Fruit fly (Drosophila melanogaster): ENCODE measurements around the gene CG42780.

Gene CG42780

DNA sequence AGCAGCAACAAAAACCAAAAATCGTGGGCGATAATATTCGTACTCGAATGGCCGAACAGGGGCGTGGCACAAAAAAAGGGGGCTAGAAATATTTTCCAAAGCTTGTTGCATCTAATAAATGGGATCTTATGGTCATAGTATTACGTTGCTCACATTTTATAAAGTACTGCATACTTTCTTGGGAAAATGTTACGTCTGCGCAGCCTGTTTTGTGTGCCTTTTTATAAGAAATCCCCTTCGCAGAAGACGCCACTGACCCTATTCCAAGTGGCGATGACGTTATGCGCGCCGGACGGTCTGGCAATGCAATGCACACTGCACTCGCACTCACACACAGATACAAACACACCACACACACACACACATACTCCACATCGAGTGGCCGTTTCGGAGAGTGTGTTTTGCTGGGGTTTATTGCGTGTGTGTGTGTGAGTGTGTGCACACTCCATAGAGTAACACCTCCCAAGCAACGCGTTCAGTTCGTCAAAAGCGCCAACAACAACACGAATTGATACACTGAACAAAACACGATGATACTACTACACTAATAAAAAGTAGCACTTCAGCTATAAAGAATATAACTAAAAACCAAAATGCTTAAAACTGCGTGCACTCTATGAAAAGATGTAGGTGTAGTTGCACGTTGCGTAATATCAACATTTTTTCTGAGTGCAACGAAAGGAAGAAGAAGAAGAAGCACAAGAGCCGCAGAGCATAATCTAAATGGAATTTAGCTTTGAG lies 38.7 kb downstream of the CG42780 start (continued):
- TF ChIP-seq Taf1 (GFP tag; IDR thresholded peaks at IDR 0.05) (no peak), CG31388 (GFP tag; optimal IDR thresholded peaks at IDR 0.05) (peak; percentile 34), ap (GFP tag; IDR thresholded peaks at IDR 0.05) (peak; percentile 84), CG12155 (GFP tag; optimal IDR thresholded peaks at IDR 0.05) (peak; percentile 34), ab (GFP tag; optimal IDR thresholded peaks at IDR 0.05) (peak; percentile 38), tx (GFP tag; optimal IDR thresholded peaks at IDR 0.05) (peak; percentile 61), CG7357 (GFP tag; IDR thresholded peaks at IDR 0.05) (peak; percentile 72), Bgb (GFP tag; IDR thresholded peaks at IDR 0.05; ENCODE audit: partially characterized antibody) (no peak), bab2 (GFP tag; optimal IDR thresholded peaks at IDR 0.05) (peak; percentile 74), CG6813 (GFP tag; optimal IDR thresholded peaks at IDR 0.05) (peak; percentile 68), CG7987 (GFP tag; optimal IDR thresholded peaks at IDR 0.05) (peak; percentile 45), CG16813 (GFP tag; IDR thresholded peaks at IDR 0.05; ENCODE audit: partially characterized antibody) (no peak), CG12299 (tag; optimal IDR thresholded peaks at IDR 0.05) (peak; percentile 43), CG1792 (GFP tag; optimal IDR thresholded peaks at IDR 0.05) (peak; percentile 80), CG17912 (GFP tag; optimal IDR thresholded peaks at IDR 0.05) (peak; percentile 63), ara (GFP tag; IDR thresholded peaks at IDR 0.05) (peak; percentile 94), wdn (GFP tag; IDR thresholded peaks at IDR 0.05) (peak; percentile 48; the same call in 1 of the 2 replicates), CG13296 (GFP tag; optimal IDR thresholded peaks at IDR 0.05) (peak; percentile 13), Chrac-16 (GFP tag; optimal IDR thresholded peaks at IDR 0.05) (peak; percentile 80), twi (tag; optimal IDR thresholded peaks at IDR 0.05) (peak; percentile 70), CG1603 (tag; optimal IDR thresholded peaks at IDR 0.05) (peak; percentile 97), HLH54F (GFP tag; optimal IDR thresholded peaks at IDR 0.05) (peak; percentile 36), CG3407 (GFP tag; optimal IDR thresholded peaks at IDR 0.05) (peak; percentile 82), D (optimal IDR thresholded peaks at IDR 0.05) (no peak), D (GFP tag; optimal IDR thresholded peaks at IDR 0.05) (peak; percentile 68), CG4730 (GFP tag; IDR thresholded peaks at IDR 0.05) (peak; percentile 78), CG12659 (GFP tag; optimal IDR thresholded peaks at IDR 0.05) (peak; percentile 64), CG17385 (GFP tag; optimal IDR thresholded peaks at IDR 0.05) (peak; percentile 90), CG12391 (tag; optimal IDR thresholded peaks at IDR 0.05) (peak; percentile 76), ftz-f1 (GFP tag; optimal IDR thresholded peaks at IDR 0.05) (no peak), tin (GFP tag; optimal IDR thresholded peaks at IDR 0.05) (peak; percentile 72), CG10979 (tag; optimal IDR thresholded peaks at IDR 0.05) (peak; percentile 87), CG10267 (tag; optimal IDR thresholded peaks at IDR 0.05) (peak; percentile 68), CG6175 (GFP tag; IDR thresholded peaks at IDR 0.05) (no peak; the same call in 2 of the 3 replicates), mirr (GFP tag; optimal IDR thresholded peaks at IDR 0.05) (no peak), slbo (GFP tag; IDR thresholded peaks at IDR 0.05) (peak; percentile 49), Oaz (GFP tag; IDR thresholded peaks at IDR 0.05) (peak; percentile 39), btn (GFP tag; optimal IDR thresholded peaks at IDR 0.05) (peak; percentile 66), trh (GFP tag; optimal IDR thresholded peaks at IDR 0.05) (peak; percentile 38), Hr51 (GFP tag; optimal IDR thresholded peaks at IDR 0.05) (peak; percentile 62 to 81), chinmo (GFP tag; IDR thresholded peaks at IDR 0.05; ENCODE audit: partially characterized antibody) (no peak), Camta (GFP tag; optimal IDR thresholded peaks at IDR 0.05) (peak; percentile 73), sens (GFP tag) (peak; percentile 98), Hr78 (GFP tag; optimal IDR thresholded peaks at IDR 0.05) (peak in 1 of 2 experiments; percentile 54), crp (GFP tag; optimal IDR thresholded peaks at IDR 0.05) (peak in 1 of 2 experiments; percentile 27), CG32767 (GFP tag; IDR thresholded peaks at IDR 0.05) (peak; percentile 76), Asciz (GFP tag; optimal IDR thresholded peaks at IDR 0.05) (peak; percentile 64), CG7839 (tag; optimal IDR thresholded peaks at IDR 0.05) (peak; percentile 85), croc (GFP tag; conservative IDR thresholded peaks at IDR 0.05) (peak; percentile 87)
